Worm (Caenorhabditis elegans) whole organism, early embryonic: ENCODE measurements around the gene F54C9.3.

Source experiments
- F13C5.2 ChIP-seq: sonication (generic microtip); optimal IDR thresholded peaks from 2 replicates; lab custom pipeline; 2017; ENCODE audit warnings: mild to moderate bottlenecking, missing genetic modification characterization, inconsistent platforms, missing compliant biosample characterization
- aly-1 ChIP-seq: sonication (generic microtip); optimal IDR thresholded peaks from 2 replicates; lab custom pipeline; 2016; ENCODE audit warnings: missing genetic modification characterization, missing compliant biosample characterization
- ama-1 ChIP-seq: fragments of 150-350 bp; optimal IDR thresholded peaks from 2 replicates; lab custom pipeline; 2014
- flt-1 ChIP-seq: fragments of 200-800 bp; sonication (Bioruptor generic); IDR thresholded peaks from 2 replicates; pipeline ENCODE4 v1.3.6; 2022; ENCODE audit warnings: missing genetic modification characterization, missing compliant biosample characterization
- hnd-1 ChIP-seq: sonication (generic microtip); optimal IDR thresholded peaks from 2 replicates; lab custom pipeline; 2016; ENCODE audit warnings: missing genetic modification characterization, missing compliant biosample characterization
- sea-1 ChIP-seq: fragments of 200-800 bp; sonication (Bioruptor generic); conservative IDR thresholded peaks from 2 replicates; pipeline ENCODE4 v1.3.6; 2022; ENCODE audit warnings: missing genetic modification characterization, missing compliant biosample characterization

ce11 chrII:8603567-8604359, 37.1 kb upstream of the F54C9.3 start, which contains the start of gene suf-1:
- TF ChIP-seq ama-1 (lab: Kevin White, UChicago) (peak; percentile 71), flt-1 (no peak), aly-1 (tag; lab: Kevin White, UChicago) (no peak), sea-1 (GFP tag; lab: Robert Waterston, UW) (no peak), hnd-1 (no peak), F13C5.2 (tag; lab: Kevin White, UChicago) (no peak)
